Worm (Caenorhabditis elegans) whole organism, late embryonic: ENCODE data around the gene F58F9.4.

Experiments used
- C08G9.2 ChIP-seq: sonication (generic microtip); optimal IDR thresholded peaks from 2 replicates; lab custom pipeline; 2016; ENCODE audit warnings: mild to moderate bottlenecking, missing genetic modification characterization, moderate library complexity, missing compliant biosample characterization
- T23F11.4 ChIP-seq: fragments of 200-800 bp; sonication (Bioruptor generic); optimal IDR thresholded peaks from 2 replicates; lab custom pipeline; 2018; ENCODE audit warnings: mild to moderate bottlenecking, missing genetic modification characterization, missing compliant biosample characterization
- ceh-18 ChIP-seq: sonication (generic microtip); optimal IDR thresholded peaks from 2 replicates; lab custom pipeline; 2016; ENCODE audit warnings: missing genetic modification characterization, missing compliant biosample characterization
- fkh-10 ChIP-seq: fragments of 150-350 bp; optimal IDR thresholded peaks from 2 replicates; lab custom pipeline; 2014; ENCODE audit warnings: missing biosample characterization, missing genetic modification reagents, missing genetic modification characterization
- pha-2 ChIP-seq: sonication (generic microtip); optimal IDR thresholded peaks from 2 replicates; lab custom pipeline; 2017; ENCODE audit warnings: mild to moderate bottlenecking, missing genetic modification characterization, missing compliant biosample characterization
- tbx-2 ChIP-seq: sonication (generic microtip); optimal IDR thresholded peaks from 2 replicates; lab custom pipeline; 2016; ENCODE audit warnings: missing genetic modification characterization, missing compliant biosample characterization

DNA sequence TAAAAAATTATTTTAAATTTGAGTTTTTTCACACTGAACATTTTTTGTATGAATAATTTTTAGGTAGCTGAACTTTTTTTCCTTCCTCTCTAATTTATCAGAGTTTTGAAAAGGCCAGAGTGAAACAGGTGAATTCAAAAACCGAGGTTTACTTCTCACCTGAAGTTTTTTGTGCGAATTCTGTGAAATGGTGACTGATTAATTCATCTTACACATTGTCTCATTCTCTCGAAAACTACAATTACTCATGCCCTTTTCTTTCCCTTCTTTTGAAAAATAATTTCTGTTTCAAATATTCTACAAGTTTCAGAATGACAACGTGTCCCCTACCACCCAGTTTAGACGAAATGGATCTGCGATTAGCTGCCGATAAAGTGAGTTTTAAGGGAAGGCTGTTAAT is 29.1 kb upstream of the F58F9.4 start, which contains the start of gene tkr-2:
- TF ChIP-seq fkh-10 (GFP tag; lab: Kevin White, UChicago), result no peak
- TF ChIP-seq tbx-2 (tag; lab: Kevin White, UChicago), result no peak
- TF ChIP-seq ceh-18, result no peak
- no peak for TF ChIP-seq C08G9.2 (tag; lab: Kevin White, UChicago)
- TF ChIP-seq pha-2, result no peak
- TF ChIP-seq T23F11.4 (GFP tag; lab: Kevin White, UChicago), result no peak
